Fruit fly (Drosophila melanogaster): ENCODE measurements around the gene bur.

DNA sequence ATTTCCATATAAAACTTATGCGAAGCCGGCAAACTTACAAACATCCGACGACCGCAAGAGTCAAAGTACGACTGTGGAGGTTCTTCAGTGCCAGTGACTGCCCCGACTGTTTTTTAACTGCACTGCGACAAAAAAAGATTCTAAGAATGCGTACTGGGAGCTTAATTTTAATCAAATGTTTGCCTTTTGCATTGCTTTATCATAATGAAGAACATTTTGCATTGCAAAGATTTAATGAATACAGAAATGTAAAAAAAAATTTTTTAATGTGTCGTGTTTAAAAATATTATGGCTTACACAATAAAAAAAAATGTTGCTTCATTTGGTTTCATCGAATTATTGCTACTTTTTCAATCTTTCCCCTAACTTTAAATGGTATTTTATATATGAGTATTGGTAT, 17.7 kb upstream of the bur start:
- peak; percentile 45 for TF ChIP-seq CG8301 (tag; optimal IDR thresholded peaks at IDR 0.05)
- TF ChIP-seq CG32121 (GFP tag; IDR thresholded peaks at IDR 0.05), result peak; percentile 52
- peak; percentile 60; the same call in 1 of the 3 replicates for TF ChIP-seq CG4496 (GFP tag; IDR thresholded peaks at IDR 0.05)
- no peak for TF ChIP-seq D1 (tag; optimal IDR thresholded peaks at IDR 0.05)
- peak; percentile 26 for TF ChIP-seq CG8159 (tag; optimal IDR thresholded peaks at IDR 0.05)
- TF ChIP-seq rn (GFP tag; IDR thresholded peaks at IDR 0.05), result peak; percentile 55
